Worm (Caenorhabditis elegans) whole organism, L4 larva: Measurements from ENCODE around the gene lgc-54.

Source experiments
- dpl-1 ChIP-seq: fragments of 150-350 bp; optimal IDR thresholded peaks from 2 replicates; lab custom pipeline; 2014; ENCODE audit warnings: missing biosample characterization, missing genetic modification reagents, missing genetic modification characterization
- lin-39 ChIP-seq: fragments of 150-350 bp; optimal IDR thresholded peaks from 2 replicates; lab custom pipeline; 2014; ENCODE audit warnings: missing biosample characterization, missing genetic modification reagents, missing genetic modification characterization
- nhr-11 ChIP-seq: fragments of 150-350 bp; optimal IDR thresholded peaks from 2 replicates; lab custom pipeline; 2014; ENCODE audit warnings: missing biosample characterization, missing genetic modification characterization
- nhr-237 ChIP-seq: sonication (generic microtip); optimal IDR thresholded peaks from 2 replicates; lab custom pipeline; 2017; ENCODE audit warnings: missing biosample characterization, missing genetic modification characterization
- nhr-25 ChIP-seq: sonication (generic microtip); optimal IDR thresholded peaks from 2 replicates; lab custom pipeline; 2017; ENCODE audit warnings: missing genetic modification characterization, mild to moderate bottlenecking, missing compliant biosample characterization, antibody characterized with exemption, moderate library complexity, borderline replicate concordance; ENCODE audit not compliant: insufficient read depth
- sdz-12 ChIP-seq: fragments of 200-800 bp; sonication (Bioruptor generic); optimal IDR thresholded peaks from 2 replicates; lab custom pipeline; 2018; ENCODE audit warnings: mild to moderate bottlenecking, missing genetic modification characterization, missing compliant biosample characterization
- snpc-4 ChIP-seq: fragments of 150-350 bp; optimal IDR thresholded peaks from 2 replicates; lab custom pipeline; 2014; ENCODE audit warnings: missing biosample characterization, missing genetic modification characterization

DNA sequence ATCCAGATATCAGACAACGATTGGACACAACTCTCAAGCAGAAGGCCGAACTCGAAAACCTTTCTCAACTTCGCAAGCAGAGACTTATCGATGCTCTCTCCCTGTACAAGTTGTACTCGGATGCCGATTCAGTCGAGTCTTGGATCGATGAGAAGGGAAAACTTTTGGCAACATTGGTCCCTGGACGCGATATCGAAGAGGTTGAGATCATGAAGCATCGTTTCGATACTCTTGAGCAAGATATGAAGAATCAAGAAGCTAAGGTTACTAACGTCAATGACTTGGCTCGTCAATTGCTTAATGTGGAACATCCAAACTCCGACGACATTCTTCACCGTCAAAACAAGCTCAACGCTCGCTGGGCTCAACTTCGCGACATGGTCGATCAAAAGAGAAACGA is 38.7 kb upstream of the lgc-54 start:
- TF ChIP-seq sdz-12, result no peak
- TF ChIP-seq nhr-25 (tag; lab: Kevin White, UChicago), result no peak
- TF ChIP-seq nhr-237 (tag; lab: Kevin White, UChicago), result no peak
- no peak for TF ChIP-seq nhr-11 (tag; lab: Kevin White, UChicago)
- TF ChIP-seq lin-39, result no peak
- TF ChIP-seq dpl-1 (GFP tag; lab: Kevin White, UChicago), result no peak
- TF ChIP-seq snpc-4 (tag; lab: Kevin White, UChicago), result no peak
